Worm (Caenorhabditis elegans): Measurements from ENCODE around the gene sptl-2.

DNA sequence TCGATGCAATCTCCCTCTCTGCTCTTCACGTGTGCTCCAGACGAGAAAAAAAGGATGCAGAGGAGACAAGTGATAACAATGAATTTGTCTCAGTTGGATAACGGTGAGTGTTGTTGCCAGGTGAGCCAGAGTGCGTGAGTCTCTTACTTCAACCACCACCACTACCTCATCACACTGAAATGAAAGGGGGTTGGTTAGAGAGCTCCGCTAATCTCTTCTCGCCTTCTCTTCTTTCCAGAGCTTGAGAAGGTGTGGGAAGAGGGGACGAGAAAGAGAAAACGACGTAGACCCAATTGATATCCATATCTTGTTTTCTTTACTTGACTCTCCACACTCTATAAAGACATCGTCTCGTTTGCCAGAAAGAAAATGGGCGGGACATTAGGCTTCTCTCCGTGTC lies 45.6 kb upstream of the sptl-2 start:
- no peak for TF ChIP-seq zag-1 (tag; optimal IDR thresholded peaks at IDR 0.05)
- TF ChIP-seq nhr-76 (tag; optimal IDR thresholded peaks at IDR 0.05): no peak
- TF ChIP-seq alr-1 (tag; optimal IDR thresholded peaks at IDR 0.05; ENCODE audit: borderline replicate concordance): no peak
- no peak for TF ChIP-seq ceh-88 (GFP tag; IDR thresholded peaks at IDR 0.05)
- TF ChIP-seq elt-3 (tag; optimal IDR thresholded peaks at IDR 0.05): no peak
- no peak for TF ChIP-seq sup-37 (GFP tag; optimal IDR thresholded peaks at IDR 0.05)
- no peak for TF ChIP-seq fkh-10 (GFP tag; optimal IDR thresholded peaks at IDR 0.05)
- TF ChIP-seq nhr-47 (tag; optimal IDR thresholded peaks at IDR 0.05): no peak
- no peak for TF ChIP-seq lin-35 (GFP tag; optimal IDR thresholded peaks at IDR 0.05)
- no peak for TF ChIP-seq nhr-12 (tag; optimal IDR thresholded peaks at IDR 0.05)

Measured in whole organism, L1 larva.